Fruit fly (Drosophila melanogaster): ENCODE measurements around the gene kirre.
A peak's percentile ranks its signal among the peaks of the same experiment; 100 is the strongest.

kirre gene

dm6 chrX:2912581-2912980, 172.4 kb downstream of the kirre start:
- TF ChIP-seq GATAd (GFP tag; optimal IDR thresholded peaks at IDR 0.05) = no peak
- TF ChIP-seq Dfd (GFP tag; optimal IDR thresholded peaks at IDR 0.05) = peak; percentile 50

dm6 chrX:2914091-2914490, 173.9 kb downstream of the kirre start:
- TF ChIP-seq lola (GFP tag; optimal IDR thresholded peaks at IDR 0.05) (no peak), jim (GFP tag; optimal IDR thresholded peaks at IDR 0.05) (no peak), Hr78 (GFP tag; optimal IDR thresholded peaks at IDR 0.05) (no peak), CG32264 (GFP tag; optimal IDR thresholded peaks at IDR 0.05) (no peak)

dm6 chrX:2915108-2915507, 174.9 kb downstream of the kirre start:
- no peak for TF ChIP-seq dl (GFP tag; optimal IDR thresholded peaks at IDR 0.05; ENCODE audit: insufficient read depth in 1 of 2, partially characterized antibody in 2 of 2)
- TF ChIP-seq Jra (GFP tag; optimal IDR thresholded peaks at IDR 0.05) = no peak
- no peak for TF ChIP-seq Sp1 (GFP tag; optimal IDR thresholded peaks at IDR 0.05)
- no peak for TF ChIP-seq dmrt93B (GFP tag; optimal IDR thresholded peaks at IDR 0.05)
- no peak for TF ChIP-seq br (GFP tag; optimal IDR thresholded peaks at IDR 0.05)
- no peak for TF ChIP-seq N (GFP tag; optimal IDR thresholded peaks at IDR 0.05)
- TF ChIP-seq Hnf4 (GFP tag; optimal IDR thresholded peaks at IDR 0.05) = no peak
- no peak for TF ChIP-seq usp (GFP tag; optimal IDR thresholded peaks at IDR 0.05)
- no peak for TF ChIP-seq Vsx2 (GFP tag; optimal IDR thresholded peaks at IDR 0.05; ENCODE audit: partially characterized antibody)
- no peak for TF ChIP-seq tai (GFP tag; optimal IDR thresholded peaks at IDR 0.05)
- TF ChIP-seq h (GFP tag; optimal IDR thresholded peaks at IDR 0.05) = no peak
- TF ChIP-seq dsf (GFP tag; optimal IDR thresholded peaks at IDR 0.05; ENCODE audit: borderline replicate concordance) = no peak
- TF ChIP-seq OdsH (GFP tag; optimal IDR thresholded peaks at IDR 0.05) = no peak

- TF ChIP-seq jim (GFP tag; optimal IDR thresholded peaks at IDR 0.05) = peak; percentile 77
- no peak for TF ChIP-seq Rel (GFP tag; optimal IDR thresholded peaks at IDR 0.05)
- peak; percentile 38 for TF ChIP-seq Rel (tag; optimal IDR thresholded peaks at IDR 0.05)
- no peak for TF ChIP-seq Myc (optimal IDR thresholded peaks at IDR 0.05)
Observed at dm6 chrX:2918551-2918950, 178.4 kb downstream of the kirre start.

dm6 chrX:2919742-2920141, 179.6 kb downstream of the kirre start, which contains the start of gene CG3588:
CG3588 (plus strand) TSS chrX:2919770.
- TF ChIP-seq Sp1 (GFP tag; optimal IDR thresholded peaks at IDR 0.05) (peak; percentile 49), woc (GFP tag; optimal IDR thresholded peaks at IDR 0.05) (peak; percentile 19), sv (GFP tag; optimal IDR thresholded peaks at IDR 0.05) (peak; percentile 6), Hnf4 (GFP tag; optimal IDR thresholded peaks at IDR 0.05) (peak; percentile 63), OdsH (GFP tag; optimal IDR thresholded peaks at IDR 0.05) (peak; percentile 54), Mio (GFP tag; optimal IDR thresholded peaks at IDR 0.05) (no peak), tai (GFP tag; optimal IDR thresholded peaks at IDR 0.05) (peak; percentile 9), HLH106 (tag; optimal IDR thresholded peaks at IDR 0.05) (peak; percentile 63), brk (GFP tag; optimal IDR thresholded peaks at IDR 0.05) (no peak), ey (GFP tag; optimal IDR thresholded peaks at IDR 0.05) (peak; percentile 57), br (GFP tag; optimal IDR thresholded peaks at IDR 0.05) (peak; percentile 60), jim (GFP tag; optimal IDR thresholded peaks at IDR 0.05) (no peak), psq (GFP tag; optimal IDR thresholded peaks at IDR 0.05) (peak; percentile 24), h (GFP tag; optimal IDR thresholded peaks at IDR 0.05) (peak; percentile 65), Hr78 (GFP tag; optimal IDR thresholded peaks at IDR 0.05) (no peak), lola (GFP tag; optimal IDR thresholded peaks at IDR 0.05) (no peak), rgr (GFP tag; optimal IDR thresholded peaks at IDR 0.05) (peak; percentile 63)

dm6 chrX:2927158-2927557, 187.0 kb downstream of the kirre start, which contains the start of gene CG14424:
CG14424 (minus strand) TSS chrX:2927258.
- no peak for TF ChIP-seq HLH106 (tag; optimal IDR thresholded peaks at IDR 0.05)
- TF ChIP-seq sv (GFP tag; optimal IDR thresholded peaks at IDR 0.05) = no peak
- no peak for TF ChIP-seq jim (GFP tag; optimal IDR thresholded peaks at IDR 0.05)
- no peak for TF ChIP-seq sage (GFP tag; optimal IDR thresholded peaks at IDR 0.05)
- no peak for TF ChIP-seq tai (GFP tag; optimal IDR thresholded peaks at IDR 0.05)
- TF ChIP-seq Hr83 (GFP tag; optimal IDR thresholded peaks at IDR 0.05; ENCODE audit: poor library complexity, severe bottlenecking) = no peak
- no peak for TF ChIP-seq br (GFP tag; optimal IDR thresholded peaks at IDR 0.05)
- no peak for TF ChIP-seq CG32264 (GFP tag; optimal IDR thresholded peaks at IDR 0.05)

Measured in whole organism, wandering third instar larva.